Worm (Caenorhabditis elegans): Measurements from ENCODE around the gene ver-1.

ce11 chrIII:177715-178114, 21.1 kb downstream of the ver-1 start, which contains the start of gene F40G9.14:
- no peak for TF ChIP-seq snpc-4 (tag; optimal IDR thresholded peaks at IDR 0.05)
- TF ChIP-seq pha-4 (tag; optimal IDR thresholded peaks at IDR 0.05): no peak
